Worm (Caenorhabditis elegans) whole organism, L4/young adult: ENCODE results near the gene T23G7.2.

Experiments used
- W03F9.2 ChIP-seq: fragments of 150-350 bp; optimal IDR thresholded peaks from 2 replicates; lab custom pipeline; 2014; ENCODE audit warnings: missing biosample characterization, missing genetic modification characterization
- dao-5 ChIP-seq: sonication (generic microtip); optimal IDR thresholded peaks from 2 replicates; lab custom pipeline; 2016; ENCODE audit warnings: missing genotype, missing genetic modification characterization, moderate library complexity, missing compliant biosample characterization
- him-1 ChIP-seq: sonication (generic microtip); optimal IDR thresholded peaks from 2 replicates; lab custom pipeline; 2016; ENCODE audit warnings: missing genotype, missing genetic modification reagents, missing genetic modification characterization, missing compliant biosample characterization

DNA sequence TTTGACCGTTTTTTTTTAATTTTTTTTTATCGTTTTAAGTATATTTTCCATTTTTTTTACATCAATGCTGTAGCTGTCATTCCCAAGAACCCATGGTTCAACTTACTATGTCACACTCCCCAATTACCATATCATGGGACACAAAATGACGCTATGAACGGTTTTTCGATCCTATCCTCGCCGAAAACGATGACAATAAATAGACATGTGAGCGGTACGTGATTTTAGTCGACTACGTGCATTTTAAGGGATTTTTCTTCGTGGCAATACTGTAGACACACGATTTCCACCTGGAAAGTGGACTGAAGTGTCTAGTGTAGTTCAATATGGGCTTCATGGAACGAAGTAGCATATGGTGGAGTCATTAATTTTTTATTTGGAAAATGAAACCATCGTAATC, 16.5 kb downstream of the T23G7.2 start:
- TF ChIP-seq him-1 (tag; lab: Kevin White, UChicago) (no peak), dao-5 (tag; lab: Kevin White, UChicago) (no peak), W03F9.2 (tag; lab: Kevin White, UChicago) (no peak)
